Fruit fly (Drosophila melanogaster): ENCODE data around the gene CG4213.

Gene CG4213

dm6 chr2L:441927-442691 is 40.1 kb upstream of the CG4213 start (continued):
- peak; percentile 78 for TF ChIP-seq bab2 (GFP tag; optimal IDR thresholded peaks at IDR 0.05)
- peak; percentile 93 for TF ChIP-seq Xrp1 (GFP tag; IDR thresholded peaks at IDR 0.05)
- no peak for TF ChIP-seq CG4854 (GFP tag; optimal IDR thresholded peaks at IDR 0.05)
- TF ChIP-seq CG1832 (GFP tag; optimal IDR thresholded peaks at IDR 0.05), result no peak
- TF ChIP-seq eve (GFP tag; optimal IDR thresholded peaks at IDR 0.05), result no peak
- peak; percentile 87 for TF ChIP-seq ATbp (GFP tag; optimal IDR thresholded peaks at IDR 0.05)
- TF ChIP-seq crp (GFP tag; optimal IDR thresholded peaks at IDR 0.05), result peak in 1 of 2 experiments; percentile 28
- peak; percentile 79 for TF ChIP-seq CG12942 (GFP tag; optimal IDR thresholded peaks at IDR 0.05)
- no peak for TF ChIP-seq tll (GFP tag; optimal IDR thresholded peaks at IDR 0.05)
- TF ChIP-seq Ets65A (GFP tag), result peak; percentile 97
- peak; percentile 87 for TF ChIP-seq ttk (GFP tag; IDR thresholded peaks at IDR 0.05)
- TF ChIP-seq Antp (GFP tag; optimal IDR thresholded peaks at IDR 0.05), result peak; percentile 89
- TF ChIP-seq jigr1 (GFP tag; IDR thresholded peaks at IDR 0.05), result peak; percentile 64; the same call in 1 of the 3 replicates
- TF ChIP-seq GATAe (GFP tag; conservative IDR thresholded peaks at IDR 0.05), result no peak
- TF ChIP-seq CG6654 (GFP tag; optimal IDR thresholded peaks at IDR 0.05), result peak; percentile 42
- TF ChIP-seq ac (GFP tag; optimal IDR thresholded peaks at IDR 0.05), result peak; percentile 58
- peak; percentile 43 for TF ChIP-seq trh (GFP tag; optimal IDR thresholded peaks at IDR 0.05)
- TF ChIP-seq CG8290 (GFP tag; optimal IDR thresholded peaks at IDR 0.05), result peak; percentile 82
- TF ChIP-seq CG8290 (tag; optimal IDR thresholded peaks at IDR 0.05), result no peak
- peak; percentile 93 for TF ChIP-seq vvl (GFP tag; IDR thresholded peaks at IDR 0.05)
- peak; percentile 23 for TF ChIP-seq CG3838 (GFP tag; optimal IDR thresholded peaks at IDR 0.05)
- TF ChIP-seq CG30431 (GFP tag; optimal IDR thresholded peaks at IDR 0.05), result peak; percentile 85
- TF ChIP-seq CG13624 (GFP tag; optimal IDR thresholded peaks at IDR 0.05), result no peak
- TF ChIP-seq Mad (GFP tag; optimal IDR thresholded peaks at IDR 0.05), result peak; percentile 77
- peak; percentile 88 to 89 for TF ChIP-seq bsh (GFP tag; optimal IDR thresholded peaks at IDR 0.05)
- TF ChIP-seq btn (GFP tag; optimal IDR thresholded peaks at IDR 0.05), result peak; percentile 81
- TF ChIP-seq salm (tag; optimal IDR thresholded peaks at IDR 0.05), result peak; percentile 73
- TF ChIP-seq pzg (GFP tag; optimal IDR thresholded peaks at IDR 0.05), result no peak
- peak; percentile 75 for TF ChIP-seq bowl (GFP tag; IDR thresholded peaks at IDR 0.05)
- no peak for TF ChIP-seq scrt (GFP tag; optimal IDR thresholded peaks at IDR 0.05)
- TF ChIP-seq NfI (GFP tag; optimal IDR thresholded peaks at IDR 0.05), result peak; percentile 75
- no peak for TF ChIP-seq YL-1 (GFP tag; optimal IDR thresholded peaks at IDR 0.05)
- peak; percentile 70 for TF ChIP-seq ssp (GFP tag; IDR thresholded peaks at IDR 0.05)
- no peak for TF ChIP-seq CG4328 (GFP tag; optimal IDR thresholded peaks at IDR 0.05)
- TF ChIP-seq Hr39 (optimal IDR thresholded peaks at IDR 0.05), result no peak
- peak; percentile 68; the same call in 2 of the 3 replicates for TF ChIP-seq CG14050 (GFP tag; IDR thresholded peaks at IDR 0.05)
- TF ChIP-seq sim (GFP tag; IDR thresholded peaks at IDR 0.05), result peak; percentile 70
- no peak for TF ChIP-seq HLH4C (GFP tag; IDR thresholded peaks at IDR 0.05; ENCODE audit: partially characterized antibody)
- peak; percentile 79 for TF ChIP-seq Asciz (GFP tag; optimal IDR thresholded peaks at IDR 0.05)
- TF ChIP-seq disco-r (GFP tag; optimal IDR thresholded peaks at IDR 0.05), result no peak
- TF ChIP-seq Myb (GFP tag; optimal IDR thresholded peaks at IDR 0.05), result peak; percentile 58
- peak; percentile 86 for TF ChIP-seq CG16863 (GFP tag; optimal IDR thresholded peaks at IDR 0.05)
- peak; percentile 58 for TF ChIP-seq CG4730 (GFP tag; IDR thresholded peaks at IDR 0.05)
- no peak for TF ChIP-seq amos (GFP tag; IDR thresholded peaks at IDR 0.05; ENCODE audit: partially characterized antibody)
- TF ChIP-seq kni (GFP tag; optimal IDR thresholded peaks at IDR 0.05), result peak; percentile 10
- peak; percentile 79 for TF ChIP-seq pros (GFP tag; optimal IDR thresholded peaks at IDR 0.05)
- TF ChIP-seq B-H2 (GFP tag; optimal IDR thresholded peaks at IDR 0.05), result no peak
- TF ChIP-seq chm (GFP tag; IDR thresholded peaks at IDR 0.05), result peak; percentile 78; the same call in 1 of the 2 replicates
- TF ChIP-seq Lpt (GFP tag; optimal IDR thresholded peaks at IDR 0.05), result no peak
- peak; percentile 44 for TF ChIP-seq cwo (GFP tag; optimal IDR thresholded peaks at IDR 0.05)

Data from whole organism, embryonic.